Fruit fly (Drosophila melanogaster) S2 (cell line): ENCODE results near the gene Npc2a.

Experiments used
- CG8478 ChIP-seq: fragments of >200 bp; optimal IDR thresholded peaks from 2 replicates; lab custom pipeline; 2018
- CTCF ChIP-seq, 2 experiments: fragments of >200 bp; optimal IDR thresholded peaks; 2 replicates each; lab custom pipeline; 2018

- TF ChIP-seq CTCF (optimal IDR thresholded peaks at IDR 0.05; lab: Kevin White, UChicago) (no peak), CG8478 (lab: Kevin White, UChicago) (no peak)
These were observed 477 bp upstream of the Npc2a start, which contains the start of gene Got2 for dm6 chr2L:1987434-1988191.
